Worm (Caenorhabditis elegans): ENCODE results near the gene C28D4.4.

C28D4.4 gene

DNA sequence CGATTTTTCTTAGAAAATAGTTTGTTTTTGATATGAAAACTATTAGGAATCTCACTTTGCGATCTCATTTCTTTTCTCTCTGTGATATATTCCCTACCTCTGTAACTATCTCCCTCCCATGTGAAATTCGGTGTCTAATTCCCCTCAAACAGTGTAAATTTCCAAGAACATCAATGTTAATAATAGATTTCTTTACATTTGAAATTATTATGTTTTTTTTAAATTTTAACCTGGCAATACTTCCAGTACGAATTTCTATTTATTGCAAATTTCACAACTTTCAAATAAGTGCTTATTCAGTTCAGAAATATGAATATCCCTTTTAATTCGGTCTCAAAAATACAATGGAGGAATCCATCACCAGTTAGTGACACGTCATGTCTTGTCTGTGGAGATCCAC lies 16.4 kb downstream of the C28D4.4 start, which contains the start of gene nhr-100:
Gene nhr-100, plus strand, starts transcription at position 301 of the 400 bp plus-strand sequence.
- no peak for TF ChIP-seq skn-1 (tag; optimal IDR thresholded peaks at IDR 0.05)
- TF ChIP-seq elt-3 (tag; optimal IDR thresholded peaks at IDR 0.05) = no peak
- no peak for TF ChIP-seq lin-39 (tag; optimal IDR thresholded peaks at IDR 0.05)

- TF ChIP-seq snpc-4 (tag; optimal IDR thresholded peaks at IDR 0.05) (no peak), unc-39 (tag; optimal IDR thresholded peaks at IDR 0.05) (no peak), aly-2 (tag; optimal IDR thresholded peaks at IDR 0.05) (no peak), egl-27 (tag; optimal IDR thresholded peaks at IDR 0.05) (no peak), F13H6.1 (tag; optimal IDR thresholded peaks at IDR 0.05) (no peak), nhr-10 (tag; optimal IDR thresholded peaks at IDR 0.05) (no peak), ztf-11 (tag; optimal IDR thresholded peaks at IDR 0.05) (no peak), ceh-82 (tag; optimal IDR thresholded peaks at IDR 0.05) (no peak)
Observed at ce11 chrIV:9727217-9727616, 17.6 kb downstream of the C28D4.4 start.

- TF ChIP-seq nhr-21 (tag; optimal IDR thresholded peaks at IDR 0.05) = peak; percentile 47
- TF ChIP-seq lsy-2 (tag; optimal IDR thresholded peaks at IDR 0.05) = peak in 1 of 2 experiments; percentile 29
- TF ChIP-seq sma-9 (GFP tag; optimal IDR thresholded peaks at IDR 0.05) = peak; percentile 4
- no peak for TF ChIP-seq sma-9 (tag; optimal IDR thresholded peaks at IDR 0.05)
- no peak for TF ChIP-seq sem-4 (tag; optimal IDR thresholded peaks at IDR 0.05)
Observed at ce11 chrIV:9725468-9725985, 19.3 kb downstream of the C28D4.4 start.

- no peak for TF ChIP-seq zag-1 (tag; optimal IDR thresholded peaks at IDR 0.05)
- no peak for TF ChIP-seq mbf-1 (tag; optimal IDR thresholded peaks at IDR 0.05)
- no peak for TF ChIP-seq peb-1 (tag; optimal IDR thresholded peaks at IDR 0.05)
Observed at ce11 chrIV:9724948-9725347, 19.9 kb downstream of the C28D4.4 start, which contains the start of the genes nhr-138 and C28D4.18. nhr-138 (plus strand) TSS chrIV:9725251. C28D4.18 (plus strand) TSS chrIV:9725280.

ce11 chrIV:9723185-9723584 lies 21.6 kb downstream of the C28D4.4 start:
- TF ChIP-seq elt-1 (tag; optimal IDR thresholded peaks at IDR 0.05) = peak; percentile 55
- no peak for TF ChIP-seq lsy-2 (tag; optimal IDR thresholded peaks at IDR 0.05)
- TF ChIP-seq unc-39 (tag; optimal IDR thresholded peaks at IDR 0.05) = no peak
- TF ChIP-seq nhr-21 (tag; optimal IDR thresholded peaks at IDR 0.05) = no peak
- TF ChIP-seq nhr-25 (tag; optimal IDR thresholded peaks at IDR 0.05) = peak; percentile 41
- TF ChIP-seq sma-9 (GFP tag; optimal IDR thresholded peaks at IDR 0.05) = peak; percentile 64
- no peak for TF ChIP-seq sma-9 (tag; optimal IDR thresholded peaks at IDR 0.05)
- TF ChIP-seq nhr-237 (tag; optimal IDR thresholded peaks at IDR 0.05) = no peak
- no peak for TF ChIP-seq ztf-4 (tag; optimal IDR thresholded peaks at IDR 0.05)

ce11 chrIV:9718396-9718795 lies 26.4 kb downstream of the C28D4.4 start:
- TF ChIP-seq nhr-21 (tag; optimal IDR thresholded peaks at IDR 0.05) (peak; percentile 62), sem-4 (tag; optimal IDR thresholded peaks at IDR 0.05) (peak; percentile 87), C34F6.9 (tag; optimal IDR thresholded peaks at IDR 0.05) (peak; percentile 83), lin-13 (GFP tag; optimal IDR thresholded peaks at IDR 0.05) (peak; percentile 75), snpc-4 (tag; optimal IDR thresholded peaks at IDR 0.05) (no peak), lsy-2 (tag; optimal IDR thresholded peaks at IDR 0.05) (peak; percentile 8 to 65), dmd-4 (tag; optimal IDR thresholded peaks at IDR 0.05) (no peak), ceh-16 (tag; optimal IDR thresholded peaks at IDR 0.05) (peak; percentile 45), alr-1 (tag; optimal IDR thresholded peaks at IDR 0.05) (no peak), mbf-1 (tag; optimal IDR thresholded peaks at IDR 0.05) (no peak), nhr-77 (tag; optimal IDR thresholded peaks at IDR 0.05) (no peak), nhr-12 (tag; optimal IDR thresholded peaks at IDR 0.05) (no peak), lin-39 (tag; optimal IDR thresholded peaks at IDR 0.05) (no peak), nhr-11 (tag; optimal IDR thresholded peaks at IDR 0.05) (no peak), gmeb-1 (tag; optimal IDR thresholded peaks at IDR 0.05) (peak; percentile 23), nhr-23 (tag; optimal IDR thresholded peaks at IDR 0.05) (no peak), skn-1 (tag; optimal IDR thresholded peaks at IDR 0.05) (no peak), crh-2 (tag; optimal IDR thresholded peaks at IDR 0.05) (peak; percentile 82), blmp-1 (tag; optimal IDR thresholded peaks at IDR 0.05; ENCODE audit: insufficient read depth) (peak; percentile 49), unc-39 (tag; optimal IDR thresholded peaks at IDR 0.05) (no peak), sma-9 (GFP tag; optimal IDR thresholded peaks at IDR 0.05) (peak; percentile 92), sma-9 (tag; optimal IDR thresholded peaks at IDR 0.05) (no peak), ztf-1 (GFP tag; conservative IDR thresholded peaks at IDR 0.05) (no peak), Y55F3AM.14 (GFP tag; optimal IDR thresholded peaks at IDR 0.05) (peak; percentile 68), nhr-6 (tag; optimal IDR thresholded peaks at IDR 0.05) (peak; percentile 9), F13H6.1 (tag; optimal IDR thresholded peaks at IDR 0.05) (peak; percentile 89), elt-3 (tag; optimal IDR thresholded peaks at IDR 0.05) (no peak), unc-62 (GFP tag; optimal IDR thresholded peaks at IDR 0.05) (no peak), unc-55 (GFP tag; optimal IDR thresholded peaks at IDR 0.05) (peak; percentile 67), aly-2 (tag; optimal IDR thresholded peaks at IDR 0.05) (no peak), lin-11 (tag; optimal IDR thresholded peaks at IDR 0.05) (peak; percentile 55), ztf-4 (tag; optimal IDR thresholded peaks at IDR 0.05) (peak; percentile 23), mab-5 (tag; optimal IDR thresholded peaks at IDR 0.05) (peak; percentile 5)
